Fruit fly (Drosophila melanogaster) whole organism, embryonic: ENCODE measurements around the gene CG13640.

ENCODE experiments used
- Ada2b ChIP-seq: fragments of 200-800 bp; sonication (Bioruptor generic); IDR thresholded peaks from 2 replicates; pipeline ENCODE4 v1.3.6; 2022; ENCODE audit warnings: missing biosample characterization, missing genetic modification characterization
- Bgb ChIP-seq: fragments of 200-800 bp; sonication (Bioruptor generic); IDR thresholded peaks from 2 replicates; pipeline ENCODE4 v1.3.6; 2022; ENCODE audit warnings: missing biosample characterization, missing genetic modification characterization; ENCODE audit not compliant: partially characterized antibody
- Blimp-1 ChIP-seq: fragments of 200-800 bp; sonication (Bioruptor generic); optimal IDR thresholded peaks from 3 replicates; lab custom pipeline; 2018; ENCODE audit warnings: missing biosample characterization, missing genetic modification characterization, mild to moderate bottlenecking, moderate library complexity, missing genetic modification reagents
- CG1024 ChIP-seq: fragments of 200-800 bp; sonication (Bioruptor generic); IDR thresholded peaks from 2 replicates; pipeline ENCODE4 v1.3.6; 2022; ENCODE audit warnings: missing biosample characterization, missing genetic modification characterization
- CG10654 ChIP-seq: fragments of 200-800 bp; sonication (Bioruptor generic); optimal IDR thresholded peaks from 2 replicates; lab custom pipeline; 2016; ENCODE audit warnings: missing biosample characterization, missing genetic modification characterization
- CG16813 ChIP-seq: fragments of 200-800 bp; sonication (Bioruptor generic); IDR thresholded peaks from 3 replicates; pipeline ENCODE4 v1.3.6; 2022; ENCODE audit warnings: missing biosample characterization, missing genetic modification characterization; ENCODE audit not compliant: partially characterized antibody
- CG17361 ChIP-seq: fragments of 200-800 bp; sonication (Bioruptor generic); IDR thresholded peaks from 3 replicates; pipeline ENCODE4 v1.3.6; 2022; ENCODE audit warnings: missing biosample characterization, missing genetic modification characterization
- CG17385 ChIP-seq: fragments of 200-800 bp; sonication (Bioruptor generic); optimal IDR thresholded peaks from 3 replicates; lab custom pipeline; 2018; ENCODE audit warnings: missing biosample characterization, mild to moderate bottlenecking, missing genetic modification characterization
- CG17802 ChIP-seq: fragments of 200-800 bp; sonication (Bioruptor generic); optimal IDR thresholded peaks from 2 replicates; lab custom pipeline; 2018; ENCODE audit warnings: missing biosample characterization, mild to moderate bottlenecking, missing genetic modification characterization, moderate library complexity
- CG2889 ChIP-seq: fragments of 200-800 bp; sonication (Bioruptor generic); IDR thresholded peaks from 3 replicates; pipeline ENCODE4 v1.3.6; 2022; ENCODE audit warnings: missing biosample characterization, missing genetic modification characterization
- CG33213 ChIP-seq: fragments of 200-800 bp; sonication (Bioruptor generic); optimal IDR thresholded peaks from 3 replicates; lab custom pipeline; 2016; ENCODE audit warnings: missing biosample characterization, missing genetic modification characterization
- CG3838 ChIP-seq: fragments of 200-800 bp; sonication (Bioruptor generic); optimal IDR thresholded peaks from 3 replicates; lab custom pipeline; 2016; ENCODE audit warnings: missing biosample characterization, missing genetic modification characterization
- CG4328 ChIP-seq: fragments of 200-800 bp; sonication (Bioruptor generic); optimal IDR thresholded peaks from 3 replicates; lab custom pipeline; 2017; ENCODE audit warnings: missing biosample characterization, missing genetic modification reagents, missing genetic modification characterization
- CG4360 ChIP-seq: fragments of 200-800 bp; sonication (Bioruptor generic); IDR thresholded peaks from 2 replicates; pipeline ENCODE4 v1.3.6; 2022; ENCODE audit warnings: missing biosample characterization, missing genetic modification characterization
- CG4730 ChIP-seq: fragments of 200-800 bp; sonication (Bioruptor generic); IDR thresholded peaks from 2 replicates; pipeline ENCODE4 v1.3.6; 2022; ENCODE audit warnings: missing biosample characterization, missing genetic modification characterization
- CG6654 ChIP-seq: fragments of 200-800 bp; sonication (Bioruptor generic); optimal IDR thresholded peaks from 2 replicates; lab custom pipeline; 2017; ENCODE audit warnings: missing biosample characterization, mild to moderate bottlenecking, missing genetic modification characterization
- CG6854 ChIP-seq: fragments of 200-800 bp; sonication (Bioruptor generic); optimal IDR thresholded peaks from 3 replicates; lab custom pipeline; 2017; ENCODE audit warnings: missing biosample characterization, mild to moderate bottlenecking, missing genetic modification characterization
- CG7987 ChIP-seq: fragments of 200-800 bp; sonication (Bioruptor generic); optimal IDR thresholded peaks from 2 replicates; lab custom pipeline; 2018; ENCODE audit warnings: missing biosample characterization, mild to moderate bottlenecking, missing genetic modification characterization, moderate library complexity
- CG8089 ChIP-seq: fragments of 200-800 bp; sonication (Bioruptor generic); optimal IDR thresholded peaks from 3 replicates; lab custom pipeline; 2016; ENCODE audit warnings: missing biosample characterization, missing genetic modification characterization
- CG8765 ChIP-seq: fragments of 200-800 bp; sonication (Bioruptor generic); IDR thresholded peaks from 2 replicates; pipeline ENCODE4 v1.3.6; 2022; ENCODE audit warnings: missing biosample characterization, missing genetic modification characterization
- CG8924 ChIP-seq: fragments of 200-800 bp; optimal IDR thresholded peaks from 3 replicates; lab custom pipeline; 2019; ENCODE audit warnings: missing biosample characterization, mild to moderate bottlenecking, missing genetic modification characterization, moderate library complexity
- CG9437 ChIP-seq: fragments of 200-800 bp; sonication (Bioruptor generic); optimal IDR thresholded peaks from 2 replicates; lab custom pipeline; 2018; ENCODE audit warnings: missing biosample characterization, mild to moderate bottlenecking, missing genetic modification characterization
- CG9797 ChIP-seq: fragments of 200-800 bp; sonication (Bioruptor generic); optimal IDR thresholded peaks from 3 replicates; lab custom pipeline; 2018; ENCODE audit warnings: missing biosample characterization, mild to moderate bottlenecking, missing genetic modification characterization
- Dll ChIP-seq: fragments of 200-800 bp; sonication (Bioruptor generic); IDR thresholded peaks from 4 replicates; pipeline ENCODE4 v1.3.6; 2022; ENCODE audit warnings: missing biosample characterization, missing genetic modification characterization; ENCODE audit not compliant: partially characterized antibody
- HHEX ChIP-seq: fragments of 200-800 bp; sonication (Bioruptor generic); optimal IDR thresholded peaks from 3 replicates; lab custom pipeline; 2017; ENCODE audit warnings: missing biosample characterization, mild to moderate bottlenecking, missing genetic modification characterization, missing genetic modification reagents
- Lpt ChIP-seq: fragments of >200 bp; optimal IDR thresholded peaks from 2 replicates; lab custom pipeline; 2018; ENCODE audit warnings: missing biosample characterization, missing genetic modification characterization
- Mes4 ChIP-seq: fragments of 200-800 bp; sonication (Bioruptor generic); optimal IDR thresholded peaks from 2 replicates; lab custom pipeline; 2016; ENCODE audit warnings: missing biosample characterization, missing genetic modification characterization
- NC2β ChIP-seq: fragments of 200-800 bp; sonication (Bioruptor generic); optimal IDR thresholded peaks from 2 replicates; lab custom pipeline; 2016; ENCODE audit warnings: missing biosample characterization, missing genetic modification characterization
- Sox102F ChIP-seq: fragments of 200-800 bp; sonication (Bioruptor generic); optimal IDR thresholded peaks from 2 replicates; lab custom pipeline; 2018; ENCODE audit warnings: missing biosample characterization, mild to moderate bottlenecking, missing genetic modification characterization, moderate library complexity
- ab ChIP-seq: fragments of 200-800 bp; sonication (Bioruptor generic); optimal IDR thresholded peaks from 2 replicates; lab custom pipeline; 2016; ENCODE audit warnings: missing biosample characterization, missing genetic modification characterization
- ara ChIP-seq: fragments of 200-800 bp; sonication (Bioruptor generic); IDR thresholded peaks from 2 replicates; pipeline ENCODE4 v1.3.6; 2022; ENCODE audit warnings: missing biosample characterization, missing genetic modification characterization
- bsh ChIP-seq, 2 experiments: fragments of 200-800 bp; sonication (Bioruptor generic); optimal IDR thresholded peaks; 2 replicates each; lab custom pipeline; 2017 to 2018; ENCODE audit warnings: mild to moderate bottlenecking in 2 of 2, missing biosample characterization in 2 of 2, missing genetic modification characterization in 2 of 2, moderate library complexity in 1 of 2
- crc ChIP-seq: fragments of 200-800 bp; sonication (Bioruptor generic); optimal IDR thresholded peaks from 2 replicates; lab custom pipeline; 2016; ENCODE audit warnings: missing biosample characterization, missing genetic modification characterization
- ewg ChIP-seq: fragments of 200-800 bp; sonication (Bioruptor generic); optimal IDR thresholded peaks from 3 replicates; lab custom pipeline; 2017; ENCODE audit warnings: mild to moderate bottlenecking, missing biosample characterization, missing genetic modification reagents, missing genetic modification characterization
- fru ChIP-seq: fragments of >200 bp; optimal IDR thresholded peaks from 2 replicates; lab custom pipeline; 2017
- fu2 ChIP-seq: fragments of 200-800 bp; sonication (Bioruptor generic); optimal IDR thresholded peaks from 2 replicates; lab custom pipeline; 2016; ENCODE audit warnings: missing biosample characterization, missing genetic modification characterization
- gfzf ChIP-seq: fragments of 200-800 bp; sonication (Bioruptor generic); optimal IDR thresholded peaks from 2 replicates; lab custom pipeline; 2016; ENCODE audit warnings: missing biosample characterization, mild to moderate bottlenecking, missing genetic modification characterization, moderate library complexity
- grn ChIP-seq: fragments of 200-800 bp; sonication (Bioruptor generic); optimal IDR thresholded peaks from 3 replicates; lab custom pipeline; 2017; ENCODE audit warnings: missing biosample characterization, missing genetic modification characterization
- lab ChIP-seq: fragments of 200-800 bp; sonication (Bioruptor generic); optimal IDR thresholded peaks from 3 replicates; lab custom pipeline; 2017; ENCODE audit warnings: missing biosample characterization, missing genetic modification characterization, mild to moderate bottlenecking, moderate library complexity, missing genetic modification reagents
- maf-S ChIP-seq: fragments of 200-800 bp; sonication (Bioruptor generic); optimal IDR thresholded peaks from 2 replicates; lab custom pipeline; 2016; ENCODE audit warnings: missing biosample characterization, missing genetic modification characterization
- pan ChIP-seq, 4 experiments: fragments of >200 bp in 3 of 4; fragments of 200-800 bp in 1 of 4; sonication (Bioruptor generic) in 1 of 4; optimal IDR thresholded peaks in 3 of 4; IDR thresholded peaks in 1 of 4; 2 replicates each; pipeline versions ENCODE4 v1.3.6 to Lab custom; 2017 to 2022; ENCODE audit warnings: missing biosample characterization in 2 of 4, missing genetic modification characterization in 2 of 4, mixed read lengths in 1 of 4
- pnt ChIP-seq: fragments of 200-800 bp; sonication (Bioruptor generic); optimal IDR thresholded peaks from 3 replicates; lab custom pipeline; 2016; ENCODE audit warnings: missing biosample characterization, missing genetic modification characterization
- row ChIP-seq: fragments of 200-800 bp; sonication (Bioruptor generic); IDR thresholded peaks from 3 replicates; pipeline ENCODE4 v1.3.6; 2022; ENCODE audit warnings: missing biosample characterization, missing genetic modification characterization
- run ChIP-seq: fragments of 200-800 bp; sonication (Bioruptor generic); optimal IDR thresholded peaks from 3 replicates; lab custom pipeline; 2018; ENCODE audit warnings: missing biosample characterization, mild to moderate bottlenecking, missing genetic modification characterization
- sisA ChIP-seq: fragments of 200-800 bp; sonication (Bioruptor generic); IDR thresholded peaks from 2 replicates; pipeline ENCODE4 v1.3.6; 2022; ENCODE audit warnings: missing biosample characterization, missing genetic modification characterization
- sr ChIP-seq: fragments of 200-800 bp; sonication (Bioruptor generic); IDR thresholded peaks from 3 replicates; pipeline ENCODE4 v1.3.6; 2022; ENCODE audit warnings: missing biosample characterization, missing genetic modification characterization
- vvl ChIP-seq: fragments of 200-800 bp; sonication (Bioruptor generic); IDR thresholded peaks from 2 replicates; pipeline ENCODE4 v1.3.6; 2022; ENCODE audit warnings: missing biosample characterization, missing genetic modification characterization
- wek ChIP-seq: fragments of 200-800 bp; sonication (Bioruptor generic); optimal IDR thresholded peaks from 3 replicates; lab custom pipeline; 2018; ENCODE audit warnings: missing biosample characterization, mild to moderate bottlenecking, missing genetic modification characterization, moderate library complexity

Gene CG13640

DNA sequence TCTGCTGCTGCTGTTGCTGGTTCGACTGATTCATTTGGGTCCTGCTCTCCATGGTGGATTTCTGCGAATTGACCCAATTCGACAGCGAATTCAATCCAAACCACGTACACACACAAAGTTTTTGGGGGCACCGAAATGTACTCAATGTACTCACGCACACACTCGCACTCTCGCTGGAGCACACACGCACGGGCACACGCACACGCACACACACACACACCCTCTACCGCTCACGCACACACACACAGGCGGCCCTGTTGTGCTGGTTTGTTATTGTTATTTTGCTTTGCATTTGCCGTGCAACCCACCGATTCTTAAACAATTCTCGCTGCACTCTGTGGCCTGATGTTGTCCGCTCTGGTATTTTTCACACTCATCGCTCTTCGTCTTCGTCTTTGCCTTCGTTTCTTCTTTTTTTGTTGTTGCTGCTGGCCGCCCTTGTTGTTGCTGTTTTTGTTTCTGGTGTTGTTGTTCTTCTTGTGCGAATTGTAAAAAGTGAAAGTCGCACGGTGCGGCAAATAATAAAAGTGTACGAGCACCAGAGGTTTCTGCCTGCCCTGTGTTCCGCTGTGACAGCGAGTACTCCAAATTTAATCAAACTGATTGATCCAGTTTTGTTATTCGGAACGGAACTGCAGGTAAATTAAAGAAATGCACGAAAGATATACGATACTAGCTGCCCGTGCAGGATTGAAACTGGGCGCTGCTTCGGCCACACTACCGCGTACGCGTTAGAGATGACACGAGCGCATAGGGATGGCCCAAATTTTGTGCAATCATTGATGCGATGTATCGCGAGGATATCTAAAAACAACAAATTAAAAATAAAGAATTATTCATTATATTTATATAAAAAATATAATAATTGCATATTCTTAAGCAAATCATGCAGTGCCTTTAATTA is 14.2 kb upstream of the CG13640 start, which contains the start of gene CG3744 (continued):
- TF ChIP-seq fu2, result peak; percentile 78
- TF ChIP-seq HHEX (GFP tag; lab: Kevin White, UChicago), result peak; percentile 88
- TF ChIP-seq bsh (GFP tag; optimal IDR thresholded peaks at IDR 0.05; lab: Kevin White, UChicago), result peak; percentile 7 to 86
- TF ChIP-seq gfzf (GFP tag; lab: Kevin White, UChicago), result peak; percentile 79
- peak; percentile 80 for TF ChIP-seq CG17385 (GFP tag; lab: Kevin White, UChicago)
- TF ChIP-seq row, result peak; percentile 98
- TF ChIP-seq Lpt, result no peak
- TF ChIP-seq sr (GFP tag; lab: Robert Waterston, UW), result peak; percentile 68
- peak; percentile 68 for TF ChIP-seq CG3838 (GFP tag; lab: Kevin White, UChicago)
- TF ChIP-seq CG8765 (GFP tag; lab: Robert Waterston, UW), result peak; percentile 92
- peak; percentile 85 for TF ChIP-seq CG2889 (GFP tag; lab: Robert Waterston, UW)
- TF ChIP-seq grn (GFP tag; lab: Kevin White, UChicago), result peak; percentile 0
- TF ChIP-seq CG6854, result peak; percentile 70
- TF ChIP-seq ara (GFP tag; lab: Robert Waterston, UW), result peak; percentile 92
- TF ChIP-seq CG33213, result peak; percentile 81
- TF ChIP-seq CG8924 (tag; lab: Kevin White, UChicago), result peak; percentile 90
- TF ChIP-seq fru, result no peak
- TF ChIP-seq CG16813 (GFP tag; lab: Robert Waterston, UW), result peak; percentile 96
- TF ChIP-seq lab (GFP tag; lab: Kevin White, UChicago), result peak; percentile 94
- TF ChIP-seq ewg, result peak; percentile 78
- TF ChIP-seq Sox102F (GFP tag; lab: Kevin White, UChicago), result peak; percentile 90
- TF ChIP-seq Bgb (GFP tag; lab: Robert Waterston, UW), result peak; percentile 95
- peak; percentile 23 for TF ChIP-seq wek
- TF ChIP-seq CG9797 (GFP tag; lab: Kevin White, UChicago), result peak; percentile 80
- TF ChIP-seq crc (GFP tag; lab: Kevin White, UChicago), result peak; percentile 25
- peak; percentile 66 for TF ChIP-seq ab (GFP tag; lab: Kevin White, UChicago)
- peak; percentile 82 for TF ChIP-seq pnt (GFP tag; lab: Kevin White, UChicago)
- TF ChIP-seq Ada2b (GFP tag; lab: Robert Waterston, UW), result peak; percentile 93
- peak; percentile 93 for TF ChIP-seq CG4360
- TF ChIP-seq CG4730 (GFP tag; lab: Robert Waterston, UW), result peak; percentile 84
- TF ChIP-seq CG8089 (GFP tag; lab: Kevin White, UChicago), result peak; percentile 64
- TF ChIP-seq NC2β (GFP tag; lab: Kevin White, UChicago), result peak; percentile 35
- peak; percentile 95 for TF ChIP-seq Blimp-1 (GFP tag; lab: Kevin White, UChicago)
- peak; percentile 54 for TF ChIP-seq CG9437 (GFP tag; lab: Kevin White, UChicago)
- TF ChIP-seq Mes4, result no peak
- peak; percentile 85 for TF ChIP-seq CG4328
- TF ChIP-seq run (tag; lab: Kevin White, UChicago), result peak; percentile 63
- peak; percentile 45 for TF ChIP-seq CG17802 (tag; lab: Kevin White, UChicago)
- TF ChIP-seq CG1024 (GFP tag; lab: Robert Waterston, UW), result peak; percentile 85
- TF ChIP-seq CG6654 (GFP tag; lab: Kevin White, UChicago), result peak; percentile 57
- TF ChIP-seq sisA (GFP tag; lab: Robert Waterston, UW), result peak; percentile 94
- no peak for TF ChIP-seq pan (optimal IDR thresholded peaks at IDR 0.05; lab: Kevin White, UChicago)
- TF ChIP-seq pan (GFP tag; optimal IDR thresholded peaks at IDR 0.05 in 1 of 2, IDR thresholded peaks at IDR 0.05 in 1 of 2), result peak in 1 of 2 experiments; percentile 95
- TF ChIP-seq CG10654 (GFP tag; lab: Kevin White, UChicago), result peak; percentile 89
- peak; percentile 92 for TF ChIP-seq CG17361 (GFP tag; lab: Robert Waterston, UW)
- TF ChIP-seq CG7987 (GFP tag; lab: Kevin White, UChicago), result peak; percentile 52
- peak; percentile 36 for TF ChIP-seq maf-S (GFP tag; lab: Kevin White, UChicago)
- TF ChIP-seq Dll (GFP tag; lab: Robert Waterston, UW), result peak; percentile 99
- TF ChIP-seq vvl (GFP tag; lab: Robert Waterston, UW), result peak; percentile 98
